Fruit fly (Drosophila melanogaster) whole organism, embryonic: ENCODE results near the gene CG5390.

Experiments
- Bdp1 ChIP-seq: fragments of 200-800 bp; sonication (Bioruptor generic); optimal IDR thresholded peaks from 3 replicates; lab custom pipeline; 2016; ENCODE audit warnings: missing biosample characterization, missing genetic modification characterization
- Bteb2 ChIP-seq: fragments of 200-800 bp; sonication (Bioruptor generic); optimal IDR thresholded peaks from 2 replicates; lab custom pipeline; 2016; ENCODE audit warnings: missing biosample characterization, missing genetic modification characterization
- CG11398 ChIP-seq: fragments of 200-800 bp; sonication (Bioruptor generic); optimal IDR thresholded peaks from 2 replicates; lab custom pipeline; 2016; ENCODE audit warnings: missing biosample characterization, missing genetic modification characterization
- CG13775 ChIP-seq: fragments of 200-800 bp; sonication (Bioruptor generic); optimal IDR thresholded peaks from 3 replicates; lab custom pipeline; 2017; ENCODE audit warnings: missing biosample characterization, mild to moderate bottlenecking, missing genetic modification characterization
- CG15011 ChIP-seq: fragments of 200-800 bp; sonication (Bioruptor generic); optimal IDR thresholded peaks from 3 replicates; lab custom pipeline; 2018; ENCODE audit warnings: missing biosample characterization, mild to moderate bottlenecking, missing genetic modification characterization
- CG15479 ChIP-seq: fragments of 200-800 bp; sonication (Bioruptor generic); optimal IDR thresholded peaks from 3 replicates; lab custom pipeline; 2019; ENCODE audit warnings: missing biosample characterization, mild to moderate bottlenecking, missing genetic modification characterization, moderate library complexity
- CG16815 ChIP-seq: fragments of 200-800 bp; sonication (Bioruptor generic); optimal IDR thresholded peaks from 3 replicates; lab custom pipeline; 2017; ENCODE audit warnings: missing biosample characterization, mild to moderate bottlenecking, missing genetic modification characterization
- CG18262 ChIP-seq: fragments of 200-800 bp; optimal IDR thresholded peaks from 3 replicates; lab custom pipeline; 2019; ENCODE audit warnings: missing biosample characterization, mild to moderate bottlenecking, missing genetic modification characterization, moderate library complexity
- CG30020 ChIP-seq: fragments of 200-800 bp; optimal IDR thresholded peaks from 2 replicates; lab custom pipeline; 2019; ENCODE audit warnings: missing biosample characterization, mild to moderate bottlenecking, missing genetic modification characterization, moderate library complexity
- CG34376 ChIP-seq: fragments of 200-800 bp; sonication (Bioruptor generic); optimal IDR thresholded peaks from 2 replicates; lab custom pipeline; 2018; ENCODE audit warnings: missing biosample characterization, mild to moderate bottlenecking, missing genetic modification characterization
- CrebB ChIP-seq: fragments of 200-800 bp; sonication (Bioruptor generic); optimal IDR thresholded peaks from 3 replicates; lab custom pipeline; 2018; ENCODE audit warnings: missing biosample characterization, mild to moderate bottlenecking, missing genetic modification characterization
- Doc2 ChIP-seq: fragments of 200-800 bp; sonication (Bioruptor generic); IDR thresholded peaks from 2 replicates; pipeline ENCODE4 v1.3.6; 2022; ENCODE audit warnings: missing biosample characterization, missing genetic modification characterization
- Doc3 ChIP-seq: fragments of 200-800 bp; sonication (Bioruptor generic); IDR thresholded peaks from 3 replicates; pipeline ENCODE4 v1.3.6; 2022; ENCODE audit warnings: missing biosample characterization, missing genetic modification characterization; ENCODE audit not compliant: partially characterized antibody
- Dref ChIP-seq: fragments of 200-800 bp; sonication (Bioruptor generic); IDR thresholded peaks from 2 replicates; pipeline ENCODE4 v1.3.6; 2022; ENCODE audit warnings: missing biosample characterization, missing genetic modification characterization
- Eip74EF ChIP-seq, 2 experiments: fragments of 200-800 bp in 1 of 2; fragments of >200 bp in 1 of 2; sonication (Bioruptor generic) in 1 of 2; optimal IDR thresholded peaks; 2 replicates each; lab custom pipeline; 2017 to 2019; ENCODE audit warnings: missing biosample characterization in 2 of 2, missing genetic modification characterization in 2 of 2, mild to moderate bottlenecking in 1 of 2, moderate library complexity in 1 of 2
- Fer2 ChIP-seq: fragments of 200-800 bp; sonication (Bioruptor generic); optimal IDR thresholded peaks from 2 replicates; lab custom pipeline; 2018; ENCODE audit warnings: missing biosample characterization, mild to moderate bottlenecking, missing genetic modification characterization, moderate library complexity
- HmgD ChIP-seq: fragments of 200-800 bp; sonication (Bioruptor generic); optimal IDR thresholded peaks from 3 replicates; lab custom pipeline; 2016; ENCODE audit warnings: missing biosample characterization, missing genetic modification characterization
- Hr78 ChIP-seq, 2 experiments: fragments of 200-800 bp in 1 of 2; fragments of >200 bp in 1 of 2; sonication (Bioruptor generic) in 1 of 2; optimal IDR thresholded peaks; 2 replicates each; lab custom pipeline; 2017 to 2019; ENCODE audit warnings: missing biosample characterization in 2 of 2, missing genetic modification characterization in 2 of 2, mild to moderate bottlenecking in 1 of 2, moderate library complexity in 1 of 2
- Lhr ChIP-seq: fragments of 200-800 bp; sonication (Bioruptor generic); optimal IDR thresholded peaks from 3 replicates; lab custom pipeline; 2017; ENCODE audit warnings: mild to moderate bottlenecking, missing biosample characterization, missing genetic modification reagents, missing genetic modification characterization
- Med ChIP-seq: fragments of 200-800 bp; sonication (Bioruptor generic); peaks from one replicate; lab custom pipeline; 2016; ENCODE audit warnings: missing biosample characterization, missing genetic modification characterization, mild to moderate bottlenecking, inconsistent platforms, moderate library complexity
- Nf-YB ChIP-seq: fragments of 200-800 bp; sonication (Bioruptor generic); optimal IDR thresholded peaks from 3 replicates; lab custom pipeline; 2019; ENCODE audit warnings: missing biosample characterization, mild to moderate bottlenecking, missing genetic modification characterization, moderate library complexity
- NfI ChIP-seq: fragments of 200-800 bp; sonication (Bioruptor generic); optimal IDR thresholded peaks from 3 replicates; lab custom pipeline; 2018; ENCODE audit warnings: missing biosample characterization, mild to moderate bottlenecking, missing genetic modification characterization, moderate library complexity
- Sry-δ ChIP-seq: fragments of 200-800 bp; sonication (Bioruptor generic); optimal IDR thresholded peaks from 2 replicates; lab custom pipeline; 2016; ENCODE audit warnings: missing biosample characterization, missing genetic modification characterization
- ab ChIP-seq: fragments of 200-800 bp; sonication (Bioruptor generic); optimal IDR thresholded peaks from 2 replicates; lab custom pipeline; 2016; ENCODE audit warnings: missing biosample characterization, missing genetic modification characterization
- ara ChIP-seq: fragments of 200-800 bp; sonication (Bioruptor generic); IDR thresholded peaks from 2 replicates; pipeline ENCODE4 v1.3.6; 2022; ENCODE audit warnings: missing biosample characterization, missing genetic modification characterization
- chinmo ChIP-seq: fragments of 200-800 bp; sonication (Bioruptor generic); IDR thresholded peaks from 4 replicates; pipeline ENCODE4 v1.3.6; 2022; ENCODE audit warnings: missing biosample characterization, missing genetic modification characterization; ENCODE audit not compliant: partially characterized antibody
- crp ChIP-seq, 2 experiments: fragments of 200-800 bp; sonication (Bioruptor generic); optimal IDR thresholded peaks; 2 replicates in 1 of 2; 3 replicates in 1 of 2; lab custom pipeline; 2017; ENCODE audit warnings: missing biosample characterization in 2 of 2, missing genetic modification characterization in 2 of 2, mild to moderate bottlenecking in 1 of 2, moderate library complexity in 1 of 2
- eve ChIP-seq, 2 experiments: fragments of >200 bp; optimal IDR thresholded peaks; 2 replicates each; lab custom pipeline; 2017; ENCODE audit warnings: missing biosample characterization in 2 of 2, missing genetic modification characterization in 2 of 2
- exex ChIP-seq: fragments of 200-800 bp; sonication (Bioruptor generic); optimal IDR thresholded peaks from 4 replicates; lab custom pipeline; 2018; ENCODE audit warnings: missing biosample characterization, mild to moderate bottlenecking, missing genetic modification characterization, moderate library complexity
- grn ChIP-seq: fragments of 200-800 bp; sonication (Bioruptor generic); optimal IDR thresholded peaks from 3 replicates; lab custom pipeline; 2017; ENCODE audit warnings: missing biosample characterization, missing genetic modification characterization
- insv ChIP-seq, 2 experiments: fragments of 200-800 bp; sonication (Bioruptor generic); optimal IDR thresholded peaks; 3 replicates each; lab custom pipeline; 2016 to 2018; ENCODE audit warnings: missing biosample characterization in 2 of 2, missing genetic modification characterization in 2 of 2
- knrl ChIP-seq: fragments of 200-800 bp; sonication (Bioruptor generic); IDR thresholded peaks from 3 replicates; pipeline ENCODE4 v1.3.6; 2022; ENCODE audit warnings: missing biosample characterization, missing genetic modification characterization; ENCODE audit not compliant: partially characterized antibody
- lola ChIP-seq, 3 experiments: fragments of >200 bp in 2 of 3; fragments of 200-800 bp in 1 of 3; sonication (Bioruptor generic) in 1 of 3; optimal IDR thresholded peaks; 2 replicates each; lab custom pipeline; 2017 to 2019; ENCODE audit warnings: missing biosample characterization in 3 of 3, missing genetic modification characterization in 3 of 3, mild to moderate bottlenecking in 1 of 3, moderate library complexity in 1 of 3
- pzg ChIP-seq: fragments of 200-800 bp; sonication (Bioruptor generic); optimal IDR thresholded peaks from 3 replicates; lab custom pipeline; 2018; ENCODE audit warnings: missing biosample characterization, mild to moderate bottlenecking, missing genetic modification characterization, moderate library complexity
- row ChIP-seq: fragments of 200-800 bp; sonication (Bioruptor generic); IDR thresholded peaks from 3 replicates; pipeline ENCODE4 v1.3.6; 2022; ENCODE audit warnings: missing biosample characterization, missing genetic modification characterization
- sc ChIP-seq, 3 experiments: fragments of >200 bp in 2 of 3; fragments of 200-800 bp in 1 of 3; sonication (Bioruptor generic) in 1 of 3; optimal IDR thresholded peaks; 2 replicates in 2 of 3; 3 replicates in 1 of 3; lab custom pipeline; 2017; ENCODE audit warnings: mild to moderate bottlenecking in 1 of 3, missing biosample characterization in 1 of 3, missing genetic modification characterization in 1 of 3, missing genetic modification reagents in 1 of 3
- ssp ChIP-seq: fragments of 200-800 bp; sonication (Bioruptor generic); IDR thresholded peaks from 2 replicates; pipeline ENCODE4 v1.3.6; 2022; ENCODE audit warnings: missing biosample characterization, missing genetic modification characterization
- sug ChIP-seq: fragments of 200-800 bp; optimal IDR thresholded peaks from 2 replicates; lab custom pipeline; 2019; ENCODE audit warnings: missing biosample characterization, mild to moderate bottlenecking, missing genetic modification characterization, moderate library complexity
- tll ChIP-seq, 2 experiments: fragments of 200-800 bp in 1 of 2; fragments of >200 bp in 1 of 2; sonication (Bioruptor generic) in 1 of 2; optimal IDR thresholded peaks; 2 replicates each; lab custom pipeline; 2017 to 2019; ENCODE audit warnings: missing biosample characterization in 2 of 2, missing genetic modification characterization in 2 of 2, mild to moderate bottlenecking in 1 of 2, moderate library complexity in 1 of 2
- trem ChIP-seq: fragments of 200-800 bp; optimal IDR thresholded peaks from 3 replicates; lab custom pipeline; 2019; ENCODE audit warnings: missing biosample characterization, mild to moderate bottlenecking, missing genetic modification characterization, moderate library complexity
- twi ChIP-seq: fragments of 200-800 bp; optimal IDR thresholded peaks from 2 replicates; lab custom pipeline; 2019; ENCODE audit warnings: missing biosample characterization, mild to moderate bottlenecking, missing genetic modification characterization, moderate library complexity
- unc-4 ChIP-seq: fragments of 200-800 bp; sonication (Bioruptor generic); IDR thresholded peaks from 2 replicates; pipeline ENCODE4 v1.3.6; 2022; ENCODE audit warnings: missing biosample characterization, missing genetic modification characterization; ENCODE audit not compliant: partially characterized antibody
- zen ChIP-seq: fragments of 200-800 bp; sonication (Bioruptor generic); optimal IDR thresholded peaks from 3 replicates; lab custom pipeline; 2018; ENCODE audit warnings: missing biosample characterization, mild to moderate bottlenecking, missing genetic modification characterization, moderate library complexity
- zf30C ChIP-seq: fragments of 200-800 bp; sonication (Bioruptor generic); optimal IDR thresholded peaks from 3 replicates; lab custom pipeline; 2018; ENCODE audit warnings: missing biosample characterization, mild to moderate bottlenecking, missing genetic modification characterization

Gene CG5390

dm6 chr2L:10315888-10316287 lies 9.5 kb upstream of the CG5390 start:
- no peak for TF ChIP-seq CG11398 (GFP tag; lab: Kevin White, UChicago)
- peak; percentile 16 for TF ChIP-seq sug (tag; lab: Kevin White, UChicago)
- peak in 1 of 2 experiments; percentile 55 for TF ChIP-seq Hr78 (GFP tag; optimal IDR thresholded peaks at IDR 0.05; lab: Kevin White, UChicago)
- peak; percentile 83 for TF ChIP-seq exex (tag; lab: Kevin White, UChicago)
- TF ChIP-seq grn (GFP tag; lab: Kevin White, UChicago) = peak; percentile 45
- TF ChIP-seq CG34376 (GFP tag; lab: Kevin White, UChicago) = peak; percentile 82
- TF ChIP-seq Bteb2 (GFP tag; lab: Kevin White, UChicago) = no peak
- TF ChIP-seq eve (GFP tag; optimal IDR thresholded peaks at IDR 0.05; lab: Kevin White, UChicago) = peak in 1 of 2 experiments; percentile 46
- 0 out of 4 replicates have a peak, but pooled peaks have one; percentile 21 for TF ChIP-seq chinmo (GFP tag; lab: Robert Waterston, UW)
- TF ChIP-seq insv (GFP tag; optimal IDR thresholded peaks at IDR 0.05; lab: Kevin White, UChicago) = no peak
- TF ChIP-seq ssp (GFP tag; lab: Robert Waterston, UW) = no peak
- no peak for TF ChIP-seq Bdp1 (GFP tag; lab: Kevin White, UChicago)
- TF ChIP-seq Eip74EF (GFP tag; optimal IDR thresholded peaks at IDR 0.05; lab: Kevin White, UChicago) = peak in 1 of 2 experiments; percentile 7
- TF ChIP-seq Med = peak; percentile 6
- TF ChIP-seq ara (GFP tag; lab: Robert Waterston, UW) = no peak
- no peak for TF ChIP-seq unc-4
- TF ChIP-seq CG15479 (GFP tag; lab: Kevin White, UChicago) = peak; percentile 66
- TF ChIP-seq Fer2 (tag; lab: Kevin White, UChicago) = no peak
- no peak for TF ChIP-seq NfI (GFP tag; lab: Kevin White, UChicago)
- no peak for TF ChIP-seq pzg (GFP tag; lab: Kevin White, UChicago)
- TF ChIP-seq, all 482 proteins: peak for 10

dm6 chr2L:10314327-10315210 lies 8.2 kb upstream of the CG5390 start, which contains the start of the genes Usp14 and CG4972:
TSS of gene Usp14 (minus strand) at chr2L:10314396.
TSS of gene CG4972 (plus strand) at chr2L:10314792.
- peak; percentile 3 for TF ChIP-seq twi
- peak in 1 of 3 experiments; percentile 2 for TF ChIP-seq lola (GFP tag; optimal IDR thresholded peaks at IDR 0.05; lab: Kevin White, UChicago)
- no peak for TF ChIP-seq CG16815 (GFP tag; lab: Kevin White, UChicago)
- peak; percentile 48 for TF ChIP-seq CG18262 (tag; lab: Kevin White, UChicago)
- no peak for TF ChIP-seq CrebB (tag; lab: Kevin White, UChicago)
- no peak for TF ChIP-seq Bteb2 (GFP tag; lab: Kevin White, UChicago)
- no peak for TF ChIP-seq exex (tag; lab: Kevin White, UChicago)
- TF ChIP-seq Dref = peak; percentile 54
- TF ChIP-seq zf30C (GFP tag; lab: Kevin White, UChicago) = no peak
- TF ChIP-seq CG13775 (GFP tag; lab: Kevin White, UChicago) = peak; percentile 8
- TF ChIP-seq ab (GFP tag; lab: Kevin White, UChicago) = no peak
- TF ChIP-seq crp (GFP tag; optimal IDR thresholded peaks at IDR 0.05; lab: Kevin White, UChicago) = peak in 1 of 2 experiments; percentile 78
- TF ChIP-seq CG30020 (tag; lab: Kevin White, UChicago) = peak; percentile 99
- no peak for TF ChIP-seq Doc3
- no peak for TF ChIP-seq Nf-YB
- TF ChIP-seq row = peak; percentile 72
- TF ChIP-seq HmgD = no peak
- TF ChIP-seq unc-4 = 0 out of 2 replicates have a peak, but pooled peaks have one; percentile 19
- TF ChIP-seq Sry-δ (GFP tag; lab: Kevin White, UChicago) = peak; percentile 79
- TF ChIP-seq trem = peak; percentile 32
- no peak for TF ChIP-seq CG15011 (GFP tag; lab: Kevin White, UChicago)
- TF ChIP-seq knrl (GFP tag; lab: Robert Waterston, UW) = peak; percentile 66
- peak; percentile 8 for TF ChIP-seq zen (tag; lab: Kevin White, UChicago)
- TF ChIP-seq Lhr (GFP tag; lab: Kevin White, UChicago) = peak; percentile 9
- TF ChIP-seq Doc2 (GFP tag; lab: Robert Waterston, UW) = no peak
- no peak for TF ChIP-seq NfI (GFP tag; lab: Kevin White, UChicago)
- TF ChIP-seq tll (GFP tag; optimal IDR thresholded peaks at IDR 0.05; lab: Kevin White, UChicago) = peak in 1 of 2 experiments; percentile 3
- TF ChIP-seq sc (optimal IDR thresholded peaks at IDR 0.05; lab: Kevin White, UChicago) = no peak
- no peak for TF ChIP-seq sc (GFP tag; optimal IDR thresholded peaks at IDR 0.05; lab: Kevin White, UChicago)
